Worm (Caenorhabditis elegans) whole organism, late embryonic: ENCODE measurements around the gene dnj-23.

Source experiments
- C08G9.2 ChIP-seq: sonication (generic microtip); optimal IDR thresholded peaks from 2 replicates; lab custom pipeline; 2016; ENCODE audit warnings: mild to moderate bottlenecking, missing genetic modification characterization, moderate library complexity, missing compliant biosample characterization
- C38D4.7 ChIP-seq: fragments of 200-800 bp; sonication (Bioruptor generic); optimal IDR thresholded peaks from 2 replicates; lab custom pipeline; 2018; ENCODE audit warnings: mild to moderate bottlenecking, missing genetic modification characterization, moderate library complexity, missing compliant biosample characterization
- T23F11.4 ChIP-seq: fragments of 200-800 bp; sonication (Bioruptor generic); optimal IDR thresholded peaks from 2 replicates; lab custom pipeline; 2018; ENCODE audit warnings: mild to moderate bottlenecking, missing genetic modification characterization, missing compliant biosample characterization
- ceh-19 ChIP-seq: fragments of 200-800 bp; sonication (Bioruptor generic); optimal IDR thresholded peaks from 2 replicates; lab custom pipeline; 2018; ENCODE audit warnings: mild to moderate bottlenecking, missing genetic modification characterization, missing compliant biosample characterization
- ceh-22 ChIP-seq: sonication (generic microtip); optimal IDR thresholded peaks from 2 replicates; lab custom pipeline; 2017; ENCODE audit warnings: missing biosample characterization, missing genetic modification characterization
- ceh-24 ChIP-seq: sonication (generic microtip); optimal IDR thresholded peaks from 2 replicates; lab custom pipeline; 2016; ENCODE audit warnings: mild to moderate bottlenecking, missing genetic modification characterization, missing compliant biosample characterization
- ceh-45 ChIP-seq: fragments of 200-800 bp; sonication (Bioruptor generic); IDR thresholded peaks from 2 replicates; pipeline ENCODE4 v1.3.6; 2022; ENCODE audit warnings: missing genetic modification reagents, missing genetic modification characterization, missing compliant biosample characterization
- ceh-48 ChIP-seq: sonication (generic microtip); optimal IDR thresholded peaks from 2 replicates; lab custom pipeline; 2016; ENCODE audit warnings: missing genetic modification characterization, inconsistent platforms, missing compliant biosample characterization
- ceh-6 ChIP-seq: fragments of 200-800 bp; sonication (Bioruptor generic); optimal IDR thresholded peaks from 2 replicates; lab custom pipeline; 2018; ENCODE audit warnings: mild to moderate bottlenecking, missing genetic modification characterization, missing compliant biosample characterization
- che-1 ChIP-seq: sonication (generic microtip); optimal IDR thresholded peaks from 2 replicates; lab custom pipeline; 2016; ENCODE audit warnings: mild to moderate bottlenecking, missing genetic modification characterization, missing compliant biosample characterization
- dmd-4 ChIP-seq: sonication (generic microtip); optimal IDR thresholded peaks from 2 replicates; lab custom pipeline; 2016; ENCODE audit warnings: borderline replicate concordance, missing genetic modification characterization, missing compliant biosample characterization
- dve-1 ChIP-seq: sonication (generic microtip); optimal IDR thresholded peaks from 2 replicates; lab custom pipeline; 2017; ENCODE audit warnings: antibody characterized with exemption, mild to moderate bottlenecking, missing genetic modification characterization, missing compliant biosample characterization
- elt-2 ChIP-seq: sonication (generic microtip); optimal IDR thresholded peaks from 2 replicates; lab custom pipeline; 2016; ENCODE audit warnings: missing genetic modification reagents, missing genetic modification characterization, missing compliant biosample characterization
- elt-4 ChIP-seq: sonication (generic microtip); optimal IDR thresholded peaks from 2 replicates; lab custom pipeline; 2016; ENCODE audit warnings: missing genetic modification characterization, missing compliant biosample characterization
- ets-4 ChIP-seq: sonication (generic microtip); optimal IDR thresholded peaks from 2 replicates; lab custom pipeline; 2016; ENCODE audit warnings: missing genetic modification characterization, missing compliant biosample characterization
- fkh-6 ChIP-seq: sonication (generic microtip); optimal IDR thresholded peaks from 2 replicates; lab custom pipeline; 2016; ENCODE audit warnings: missing genetic modification characterization, missing compliant biosample characterization
- hlh-13 ChIP-seq: fragments of 200-800 bp; sonication (Bioruptor generic); optimal IDR thresholded peaks from 2 replicates; lab custom pipeline; 2018; ENCODE audit warnings: mild to moderate bottlenecking, missing genetic modification characterization, missing compliant biosample characterization
- hlh-30 ChIP-seq: sonication (generic microtip); optimal IDR thresholded peaks from 2 replicates; lab custom pipeline; 2017; ENCODE audit warnings: antibody characterized with exemption, missing genetic modification characterization, missing compliant biosample characterization; ENCODE audit not compliant: insufficient read depth
- hlh-8 ChIP-seq: sonication (generic microtip); optimal IDR thresholded peaks from 2 replicates; lab custom pipeline; 2016; ENCODE audit warnings: missing genotype, missing genetic modification characterization, missing compliant biosample characterization
- lim-6 ChIP-seq: sonication (generic microtip); optimal IDR thresholded peaks from 2 replicates; lab custom pipeline; 2016; ENCODE audit warnings: missing genetic modification characterization, missing compliant biosample characterization
- madf-2 ChIP-seq: sonication (generic microtip); optimal IDR thresholded peaks from 2 replicates; lab custom pipeline; 2017; ENCODE audit warnings: missing genetic modification characterization, missing compliant biosample characterization
- mec-3 ChIP-seq: sonication (generic microtip); optimal IDR thresholded peaks from 2 replicates; lab custom pipeline; 2016; ENCODE audit warnings: borderline replicate concordance, missing genetic modification characterization, missing compliant biosample characterization
- pax-1 ChIP-seq: fragments of 150-350 bp; optimal IDR thresholded peaks from 2 replicates; lab custom pipeline; 2014; ENCODE audit warnings: missing biosample characterization, missing genetic modification characterization
- pros-1 ChIP-seq: fragments of 150-350 bp; optimal IDR thresholded peaks from 2 replicates; lab custom pipeline; 2014; ENCODE audit warnings: missing biosample characterization, missing genetic modification reagents, missing genetic modification characterization
- ref-2 ChIP-seq: sonication (generic microtip); optimal IDR thresholded peaks from 2 replicates; lab custom pipeline; 2016; ENCODE audit warnings: missing genetic modification characterization, missing compliant biosample characterization
- sdc-2 ChIP-seq: sonication (generic microtip); optimal IDR thresholded peaks from 2 replicates; lab custom pipeline; 2016; ENCODE audit warnings: missing genotype, missing genetic modification characterization, missing compliant biosample characterization
- sox-2 ChIP-seq: fragments of 200-800 bp; sonication (Bioruptor generic); IDR thresholded peaks from 2 replicates; pipeline ENCODE4 v1.3.6; 2022; ENCODE audit warnings: missing genetic modification reagents, missing genetic modification characterization, missing compliant biosample characterization
- sox-4 ChIP-seq: sonication (generic microtip); optimal IDR thresholded peaks from 2 replicates; lab custom pipeline; 2017; ENCODE audit warnings: mild to moderate bottlenecking, missing genetic modification characterization, inconsistent platforms, missing compliant biosample characterization
- syd-9 ChIP-seq: sonication (generic microtip); optimal IDR thresholded peaks from 2 replicates; lab custom pipeline; 2016; ENCODE audit warnings: mild to moderate bottlenecking, missing genetic modification characterization, moderate library complexity, missing compliant biosample characterization
- unc-42 ChIP-seq: sonication (generic microtip); optimal IDR thresholded peaks from 2 replicates; lab custom pipeline; 2016; ENCODE audit warnings: missing genotype, missing genetic modification characterization, missing compliant biosample characterization
- unc-55 ChIP-seq: sonication (generic microtip); optimal IDR thresholded peaks from 2 replicates; lab custom pipeline; 2017; ENCODE audit warnings: missing biosample characterization, missing genetic modification reagents, missing genetic modification characterization
- unc-86 ChIP-seq: sonication (generic microtip); optimal IDR thresholded peaks from 2 replicates; lab custom pipeline; 2016; ENCODE audit warnings: missing genetic modification characterization, missing compliant biosample characterization

dnj-23 gene

DNA sequence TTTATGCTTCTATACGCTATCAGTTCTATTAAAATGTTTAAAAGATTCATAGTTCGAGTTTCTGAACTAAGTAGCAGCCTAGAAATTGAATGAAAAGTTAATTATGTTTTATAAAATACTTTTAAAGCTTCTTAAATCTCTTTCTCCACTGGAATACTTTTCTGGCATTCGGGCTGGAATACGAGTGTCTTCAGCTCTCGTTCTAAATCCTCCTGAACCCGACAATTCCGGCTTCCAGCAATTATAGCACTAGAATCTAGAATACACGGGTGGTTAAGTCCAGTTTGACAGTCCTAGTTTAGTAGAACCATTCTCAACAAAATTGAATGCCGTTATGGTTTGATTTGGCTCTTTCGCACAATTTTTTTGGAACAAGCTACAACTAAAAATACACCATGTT, 23.9 kb upstream of the dnj-23 start:
- TF ChIP-seq ceh-19 (GFP tag; lab: Kevin White, UChicago) (no peak), ceh-6 (no peak)

DNA sequence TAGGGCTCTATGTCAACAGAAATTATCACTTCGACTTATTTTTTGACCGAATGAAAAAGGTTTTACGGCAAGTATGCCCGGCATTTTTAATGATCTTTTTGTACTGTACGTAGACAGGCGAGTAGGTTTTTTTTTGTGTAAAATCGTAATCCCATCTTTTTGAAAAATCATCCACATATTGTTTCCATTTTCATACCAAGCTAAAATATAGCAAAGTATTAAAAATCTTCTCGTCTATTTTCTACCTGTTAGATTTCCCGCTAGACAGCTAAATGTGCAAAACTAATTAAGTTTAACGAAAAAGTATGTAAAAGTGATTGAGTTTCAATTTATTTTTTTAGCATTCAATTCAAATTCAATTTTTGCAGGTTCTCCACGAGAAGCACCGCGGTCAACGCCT, 23.0 kb upstream of the dnj-23 start, which contains the start of gene C16D2.1:
Gene C16D2.1, plus strand, starts transcription at position 301 of the 400 bp plus-strand sequence.
- TF ChIP-seq dve-1 (tag; lab: Kevin White, UChicago), result no peak
- no peak for TF ChIP-seq ets-4 (tag; lab: Kevin White, UChicago)
- no peak for TF ChIP-seq dmd-4 (tag; lab: Kevin White, UChicago)
- no peak for TF ChIP-seq sdc-2 (tag; lab: Kevin White, UChicago)
- TF ChIP-seq elt-2 (tag; lab: Kevin White, UChicago), result no peak
- no peak for TF ChIP-seq unc-55 (GFP tag; lab: Kevin White, UChicago)
- TF ChIP-seq sox-2 (GFP tag; lab: Robert Waterston, UW), result no peak
- no peak for TF ChIP-seq ceh-48 (tag; lab: Kevin White, UChicago)
- TF ChIP-seq mec-3 (tag; lab: Kevin White, UChicago), result no peak
- TF ChIP-seq ceh-24 (tag; lab: Kevin White, UChicago), result no peak

DNA sequence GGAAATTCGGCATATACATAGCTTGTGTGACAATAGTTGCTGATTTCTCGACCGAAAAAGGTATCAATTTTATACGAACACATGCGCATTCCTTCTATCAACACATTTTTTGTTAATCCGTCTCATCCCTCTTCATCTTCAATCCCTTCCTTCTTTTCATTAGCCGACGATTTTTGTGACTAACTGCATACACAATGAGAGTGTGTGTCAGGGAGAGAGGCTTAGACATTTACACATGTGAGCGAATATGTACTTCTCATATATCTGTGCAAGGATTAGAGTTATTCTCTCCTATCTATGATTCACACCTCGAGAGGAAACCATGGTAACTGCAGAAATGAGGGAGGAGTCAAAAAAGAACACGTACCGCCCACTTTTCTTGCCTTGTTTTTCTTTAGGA, 21.9 kb upstream of the dnj-23 start:
- TF ChIP-seq ceh-45 (GFP tag; lab: Robert Waterston, UW), result no peak
- TF ChIP-seq T23F11.4, result no peak
- TF ChIP-seq C38D4.7 (GFP tag; lab: Kevin White, UChicago), result no peak
- no peak for TF ChIP-seq hlh-30 (tag; lab: Kevin White, UChicago)
- no peak for TF ChIP-seq hlh-8 (tag; lab: Kevin White, UChicago)
- TF ChIP-seq unc-86 (tag; lab: Kevin White, UChicago), result no peak
- no peak for TF ChIP-seq hlh-13 (GFP tag; lab: Kevin White, UChicago)
- TF ChIP-seq ceh-24 (tag; lab: Kevin White, UChicago), result no peak
- TF ChIP-seq mec-3 (tag; lab: Kevin White, UChicago), result no peak
- TF ChIP-seq elt-4, result no peak
- TF ChIP-seq syd-9, result no peak
- TF ChIP-seq che-1, result no peak
- TF ChIP-seq unc-42 (tag; lab: Kevin White, UChicago), result no peak
- no peak for TF ChIP-seq pax-1 (tag; lab: Kevin White, UChicago)
- TF ChIP-seq pros-1 (tag; lab: Kevin White, UChicago), result no peak

DNA sequence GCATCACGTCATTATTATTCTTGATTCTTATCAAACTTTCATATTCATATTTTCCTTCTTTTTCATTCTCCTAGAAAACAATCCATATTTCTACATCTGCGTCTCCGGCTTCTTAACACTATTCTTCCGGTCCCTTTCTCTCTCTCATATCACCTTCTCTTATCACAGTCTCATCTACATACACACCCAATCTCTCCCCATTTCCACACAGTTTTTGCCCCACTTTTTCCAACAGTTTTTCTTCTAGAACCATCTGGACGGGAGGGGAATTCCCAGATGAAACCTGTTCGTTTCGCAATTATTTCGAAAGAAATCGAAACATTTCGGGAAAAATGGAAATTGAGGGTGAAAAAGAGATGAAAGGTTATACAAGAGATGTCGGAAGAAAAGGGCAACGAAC, 19.7 kb upstream of the dnj-23 start:
- TF ChIP-seq elt-2 (tag; lab: Kevin White, UChicago) (peak; percentile 75), ceh-22 (tag; lab: Kevin White, UChicago) (no peak)

DNA sequence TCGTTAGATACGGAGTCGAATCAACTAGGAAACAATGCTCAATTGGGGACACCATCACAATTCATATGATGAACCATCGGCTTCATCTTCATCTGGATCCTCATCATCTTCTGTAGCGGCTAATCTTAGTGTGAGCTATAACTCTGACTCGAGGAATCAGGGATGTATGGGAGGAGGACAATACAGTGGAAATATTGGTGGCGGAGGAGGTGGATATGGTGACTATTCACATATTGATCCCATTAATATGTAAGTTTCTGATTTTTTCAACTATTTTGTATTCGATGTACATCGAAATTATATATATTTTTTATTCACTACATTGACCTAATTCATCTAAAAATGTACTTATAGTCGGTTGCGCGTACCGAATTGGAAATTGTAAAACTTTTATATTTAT, 19.0 kb upstream of the dnj-23 start:
- no peak for TF ChIP-seq fkh-6 (tag; lab: Kevin White, UChicago)
- TF ChIP-seq sox-4 (tag; lab: Kevin White, UChicago), result no peak
- no peak for TF ChIP-seq dmd-4 (tag; lab: Kevin White, UChicago)
- no peak for TF ChIP-seq ref-2 (tag; lab: Kevin White, UChicago)
- no peak for TF ChIP-seq unc-86 (tag; lab: Kevin White, UChicago)
- TF ChIP-seq lim-6 (tag; lab: Kevin White, UChicago), result no peak
- TF ChIP-seq C08G9.2 (tag; lab: Kevin White, UChicago), result no peak
- no peak for TF ChIP-seq ceh-48 (tag; lab: Kevin White, UChicago)
- TF ChIP-seq madf-2 (tag; lab: Kevin White, UChicago), result no peak
- no peak for TF ChIP-seq sox-2 (GFP tag; lab: Robert Waterston, UW)
- TF ChIP-seq, all 69 proteins: peak for 0
